Worm (Caenorhabditis elegans) whole organism, L4 larva: ENCODE measurements around the gene clec-218.

Experiments
- F44E2.7 ChIP-seq: fragments of 200-800 bp; sonication (Bioruptor generic); IDR thresholded peaks from 2 replicates; pipeline ENCODE4 v2.1.2; 2022; ENCODE audit warnings: missing genetic modification characterization, missing compliant biosample characterization
- Y105C5A.15 ChIP-seq: fragments of 200-800 bp; sonication (Bioruptor generic); IDR thresholded peaks from 2 replicates; pipeline ENCODE4 v1.3.6; 2022; ENCODE audit warnings: missing genetic modification characterization, missing compliant biosample characterization
- Y48G9A.11 ChIP-seq: fragments of 200-800 bp; sonication (Bioruptor generic); IDR thresholded peaks from 2 replicates; pipeline ENCODE4 v1.3.6; 2022; ENCODE audit warnings: missing genetic modification reagents, missing genetic modification characterization, missing compliant biosample characterization
- ZK546.5 ChIP-seq, 2 experiments: sonication (generic microtip); optimal IDR thresholded peaks; 2 replicates each; lab custom pipeline; 2017; ENCODE audit warnings: missing biosample characterization in 2 of 2, missing genetic modification characterization in 2 of 2
- aly-2 ChIP-seq: sonication (generic microtip); optimal IDR thresholded peaks from 2 replicates; lab custom pipeline; 2018; ENCODE audit warnings: missing biosample characterization, missing genetic modification characterization
- ama-1 ChIP-seq: fragments of 150-350 bp; optimal IDR thresholded peaks from 2 replicates; lab custom pipeline; 2014; ENCODE audit warnings: inconsistent platforms, mixed read lengths
- ceh-20 ChIP-seq: fragments of 200-800 bp; sonication (Bioruptor generic); IDR thresholded peaks from 2 replicates; pipeline ENCODE4 v1.3.6; 2022; ENCODE audit warnings: missing genetic modification reagents, missing genetic modification characterization, missing compliant biosample characterization
- daf-16 ChIP-seq, 3 experiments: sonication (generic microtip); optimal IDR thresholded peaks; 2 replicates each; lab custom pipeline; 2016 to 2017; ENCODE audit warnings: missing genetic modification characterization in 3 of 3, missing genetic modification reagents in 3 of 3, mild to moderate bottlenecking in 2 of 3, missing compliant biosample characterization in 2 of 3, missing biosample characterization in 1 of 3, moderate library complexity in 1 of 3
- daf-19 ChIP-seq: fragments of 200-800 bp; sonication (Bioruptor generic); conservative IDR thresholded peaks from 2 replicates; pipeline ENCODE4 v1.3.6; 2022; ENCODE audit warnings: missing genetic modification characterization, missing compliant biosample characterization
- dmd-6 ChIP-seq: fragments of 200-800 bp; sonication (Bioruptor generic); IDR thresholded peaks from 2 replicates; pipeline ENCODE4 v1.3.6; 2022; ENCODE audit warnings: missing genetic modification reagents, missing genetic modification characterization, missing compliant biosample characterization
- dmd-8 ChIP-seq: fragments of 200-800 bp; sonication (Bioruptor generic); IDR thresholded peaks from 2 replicates; pipeline ENCODE4 v1.3.6; 2022; ENCODE audit warnings: missing genetic modification characterization, missing compliant biosample characterization
- dve-1 ChIP-seq: sonication (generic microtip); optimal IDR thresholded peaks from 2 replicates; lab custom pipeline; 2017; ENCODE audit warnings: antibody characterized with exemption, mild to moderate bottlenecking, missing genetic modification characterization, missing compliant biosample characterization; ENCODE audit not compliant: insufficient read depth
- egl-27 ChIP-seq: sonication (generic microtip); optimal IDR thresholded peaks from 3 replicates; lab custom pipeline; 2017; ENCODE audit warnings: missing biosample characterization, missing genetic modification reagents, missing genetic modification characterization
- fkh-10 ChIP-seq: fragments of 150-350 bp; optimal IDR thresholded peaks from 2 replicates; lab custom pipeline; 2014; ENCODE audit warnings: missing biosample characterization, missing genetic modification reagents, missing genetic modification characterization
- hlh-11 ChIP-seq: fragments of 200-800 bp; sonication (Bioruptor generic); optimal IDR thresholded peaks from 2 replicates; lab custom pipeline; 2018; ENCODE audit warnings: mild to moderate bottlenecking, missing genetic modification characterization, missing compliant biosample characterization
- hlh-30 ChIP-seq: sonication (generic microtip); optimal IDR thresholded peaks from 2 replicates; lab custom pipeline; 2017; ENCODE audit warnings: antibody characterized with exemption, mild to moderate bottlenecking, missing genetic modification characterization, missing compliant biosample characterization; ENCODE audit not compliant: insufficient read depth
- hmg-1.1 ChIP-seq: fragments of 200-800 bp; sonication (Bioruptor generic); IDR thresholded peaks from 2 replicates; pipeline ENCODE4 v1.3.6; 2022; ENCODE audit warnings: missing genetic modification reagents, missing genetic modification characterization, missing compliant biosample characterization
- jun-1 ChIP-seq: fragments of 150-350 bp; optimal IDR thresholded peaks from 2 replicates; lab custom pipeline; 2014; ENCODE audit warnings: missing biosample characterization, missing genetic modification reagents, missing genetic modification characterization
- lim-7 ChIP-seq: fragments of 200-800 bp; sonication (Bioruptor generic); IDR thresholded peaks from 2 replicates; pipeline ENCODE4 v1.3.6; 2022; ENCODE audit warnings: missing genetic modification characterization, missing compliant biosample characterization
- lin-1 ChIP-seq: fragments of 200-800 bp; sonication (Bioruptor generic); IDR thresholded peaks from 2 replicates; pipeline ENCODE4 v1.3.6; 2022; ENCODE audit warnings: missing genetic modification reagents, missing genetic modification characterization, missing compliant biosample characterization
- lin-39 ChIP-seq: fragments of 150-350 bp; optimal IDR thresholded peaks from 2 replicates; lab custom pipeline; 2014; ENCODE audit warnings: missing biosample characterization, missing genetic modification reagents, missing genetic modification characterization
- lsy-2 ChIP-seq, 2 experiments: fragments of 150-350 bp in 1 of 2; sonication (generic microtip) in 1 of 2; optimal IDR thresholded peaks; 2 replicates each; lab custom pipeline; 2014 to 2017; ENCODE audit warnings: missing biosample characterization in 2 of 2, missing genetic modification characterization in 2 of 2
- mxl-3 ChIP-seq: fragments of 200-800 bp; sonication (Bioruptor generic); optimal IDR thresholded peaks from 2 replicates; lab custom pipeline; 2018; ENCODE audit warnings: mild to moderate bottlenecking, missing genetic modification characterization, missing compliant biosample characterization
- nhr-102 ChIP-seq: sonication (generic microtip); optimal IDR thresholded peaks from 2 replicates; lab custom pipeline; 2016; ENCODE audit warnings: mild to moderate bottlenecking, missing genetic modification characterization, moderate library complexity, missing compliant biosample characterization
- nhr-42 ChIP-seq: fragments of 200-800 bp; sonication (Bioruptor generic); IDR thresholded peaks from 2 replicates; pipeline ENCODE4 v1.3.6; 2022; ENCODE audit warnings: missing genetic modification characterization, missing compliant biosample characterization
- nhr-77 ChIP-seq: fragments of 150-350 bp; optimal IDR thresholded peaks from 2 replicates; lab custom pipeline; 2014; ENCODE audit warnings: missing biosample characterization, missing genetic modification characterization
- pha-4 ChIP-seq, 2 experiments: fragments of 150-350 bp in 1 of 2; fragments of 200-800 bp in 1 of 2; sonication (Bioruptor generic) in 1 of 2; IDR thresholded peaks in 1 of 2; optimal IDR thresholded peaks in 1 of 2; 2 replicates each; pipeline versions ENCODE4 v1.3.6 to Lab custom; 2014 to 2022; ENCODE audit warnings: missing genetic modification characterization in 2 of 2, missing genetic modification reagents in 2 of 2, missing biosample characterization in 1 of 2, missing compliant biosample characterization in 1 of 2
- php-3 ChIP-seq: fragments of 200-800 bp; sonication (Bioruptor generic); IDR thresholded peaks from 2 replicates; pipeline ENCODE4 v1.3.6; 2022; ENCODE audit warnings: missing genetic modification reagents, missing genetic modification characterization, missing compliant biosample characterization
- pqm-1 ChIP-seq: sonication (generic microtip); optimal IDR thresholded peaks from 2 replicates; lab custom pipeline; 2017; ENCODE audit warnings: missing biosample characterization, missing genetic modification characterization
- set-16 ChIP-seq: fragments of 200-800 bp; sonication (Bioruptor generic); IDR thresholded peaks from 2 replicates; pipeline ENCODE4 v1.3.6; 2022; ENCODE audit warnings: missing genetic modification reagents, missing genetic modification characterization, missing compliant biosample characterization
- spr-1 ChIP-seq: sonication (generic microtip); optimal IDR thresholded peaks from 2 replicates; lab custom pipeline; 2016; ENCODE audit warnings: mild to moderate bottlenecking, missing genetic modification characterization, missing compliant biosample characterization
- tag-97 ChIP-seq: fragments of 200-800 bp; sonication (Bioruptor generic); IDR thresholded peaks from 2 replicates; pipeline ENCODE4 v1.3.6; 2022; ENCODE audit warnings: missing genetic modification characterization, missing compliant biosample characterization
- unc-62 ChIP-seq, 3 experiments: fragments of 150-350 bp in 1 of 3; sonication (generic microtip); optimal IDR thresholded peaks in 2 of 3; peaks in 1 of 3; 1 replicate in 1 of 3; 2 replicates in 2 of 3; lab custom pipeline; 2014 to 2017; ENCODE audit warnings: missing biosample characterization in 3 of 3, missing genetic modification characterization in 3 of 3, missing genetic modification reagents in 3 of 3, missing genotype in 1 of 3
- vab-7 ChIP-seq: fragments of 200-800 bp; sonication (Bioruptor generic); IDR thresholded peaks from 2 replicates; pipeline ENCODE4 v1.3.6; 2022; ENCODE audit warnings: missing genetic modification reagents, missing genetic modification characterization, missing compliant biosample characterization

The clec-218 gene

ce11 chrV:8307681-8308080 is at the start of gene clec-218:
Gene clec-218, plus strand, starts transcription at chrV:8307942.
- peak; percentile 10 for TF ChIP-seq pqm-1 (tag; lab: Kevin White, UChicago)
- TF ChIP-seq nhr-77 (tag; lab: Kevin White, UChicago) = no peak
- TF ChIP-seq daf-19 (GFP tag; lab: Robert Waterston, UW) = no peak
- 0 out of 2 replicates have a peak, but pooled peaks have one; percentile 11 for TF ChIP-seq pha-4 (GFP tag; IDR thresholded peaks at IDR 0.05; lab: Robert Waterston, UW)
- TF ChIP-seq pha-4 (tag; optimal IDR thresholded peaks at IDR 0.05; lab: Kevin White, UChicago) = no peak
- TF ChIP-seq dmd-6 (GFP tag; lab: Robert Waterston, UW) = peak; percentile 72
- peak; percentile 46 for TF ChIP-seq dve-1 (tag; lab: Kevin White, UChicago)
- no peak for TF ChIP-seq daf-16 (GFP tag; optimal IDR thresholded peaks at IDR 0.05; lab: Kevin White, UChicago)
- peak; percentile 35 for TF ChIP-seq daf-16 (tag; optimal IDR thresholded peaks at IDR 0.05; lab: Kevin White, UChicago)

ce11 chrV:8259016-8259415 is 48.7 kb upstream of the clec-218 start, which contains the start of gene C16D9.1:
Gene C16D9.1, plus strand, starts transcription at chrV:8259316.
- no peak for TF ChIP-seq pqm-1 (tag; lab: Kevin White, UChicago)
- TF ChIP-seq lim-7 (GFP tag; lab: Robert Waterston, UW) = no peak
- TF ChIP-seq spr-1 (tag; lab: Kevin White, UChicago) = no peak
- TF ChIP-seq ceh-20 (GFP tag; lab: Robert Waterston, UW) = no peak
- TF ChIP-seq dmd-6 (GFP tag; lab: Robert Waterston, UW) = no peak
- TF ChIP-seq hlh-30 (tag; lab: Kevin White, UChicago) = no peak
- no peak for TF ChIP-seq mxl-3 (GFP tag; lab: Kevin White, UChicago)
- TF ChIP-seq F44E2.7 (GFP tag; lab: Robert Waterston, UW) = no peak
- no peak for TF ChIP-seq unc-62 (GFP tag; optimal IDR thresholded peaks at IDR 0.05 in 1 of 2; lab: Kevin White, UChicago)
- no peak for TF ChIP-seq unc-62 (tag; optimal IDR thresholded peaks at IDR 0.05; lab: Kevin White, UChicago)
- no peak for TF ChIP-seq Y105C5A.15
- TF ChIP-seq aly-2 (tag; lab: Kevin White, UChicago) = no peak
- no peak for TF ChIP-seq nhr-102 (tag; lab: Kevin White, UChicago)

- TF ChIP-seq lin-1 = no peak
- no peak for TF ChIP-seq F44E2.7 (GFP tag; lab: Robert Waterston, UW)
- peak in 1 of 2 experiments; percentile 94 for TF ChIP-seq unc-62 (GFP tag; optimal IDR thresholded peaks at IDR 0.05 in 1 of 2; lab: Kevin White, UChicago)
- TF ChIP-seq unc-62 (tag; optimal IDR thresholded peaks at IDR 0.05; lab: Kevin White, UChicago) = no peak
- TF ChIP-seq egl-27 (tag; lab: Kevin White, UChicago) = no peak
- TF ChIP-seq tag-97 (GFP tag; lab: Robert Waterston, UW) = no peak
- TF ChIP-seq dmd-8 = no peak
- TF ChIP-seq hmg-1.1 (GFP tag; lab: Robert Waterston, UW) = no peak
- TF ChIP-seq fkh-10 (GFP tag; lab: Kevin White, UChicago) = no peak
These were observed 45.5 kb upstream of the clec-218 start for ce11 chrV:8262212-8262611.

DNA sequence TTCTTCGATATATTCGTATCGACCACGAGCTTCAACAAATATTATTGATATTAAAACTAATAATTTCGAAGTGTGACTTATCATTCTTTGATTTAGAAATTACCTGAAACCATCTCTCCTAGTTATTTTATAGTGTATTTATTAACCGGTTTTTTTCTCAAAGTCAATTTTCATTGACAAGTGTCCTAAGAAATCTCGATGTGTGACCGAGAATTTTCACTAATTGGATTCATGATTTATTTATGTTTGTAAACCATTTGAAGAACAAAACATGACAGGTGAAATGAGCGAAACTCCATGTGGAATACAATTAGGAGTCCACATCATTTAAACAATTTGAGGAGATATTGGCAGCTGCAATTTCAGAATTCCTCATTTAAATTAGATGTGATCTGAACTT is 44.3 kb upstream of the clec-218 start, which contains the start of gene C16D9.8:
C16D9.8 (minus strand) TSS at position 101 of the 400 bp plus-strand sequence.
- TF ChIP-seq hmg-1.1 (GFP tag; lab: Robert Waterston, UW) = no peak
- no peak for TF ChIP-seq jun-1
- no peak for TF ChIP-seq fkh-10 (GFP tag; lab: Kevin White, UChicago)
- TF ChIP-seq, all 104 proteins: peak for 0

ce11 chrV:8263941-8264340 is 43.8 kb upstream of the clec-218 start, which contains the start of gene C16D9.9:
Gene C16D9.9, plus strand, starts transcription at chrV:8264241.
- no peak for TF ChIP-seq ZK546.5 (tag; optimal IDR thresholded peaks at IDR 0.05; lab: Kevin White, UChicago)
- no peak for TF ChIP-seq php-3
- TF ChIP-seq lin-1 = no peak
- TF ChIP-seq vab-7 (GFP tag; lab: Robert Waterston, UW) = no peak
- TF ChIP-seq set-16 (GFP tag; lab: Robert Waterston, UW) = no peak
- no peak for TF ChIP-seq hlh-11 (tag; lab: Kevin White, UChicago)
- TF ChIP-seq ama-1 = no peak
- no peak for TF ChIP-seq lin-39
- no peak for TF ChIP-seq lsy-2 (tag; optimal IDR thresholded peaks at IDR 0.05; lab: Kevin White, UChicago)
- TF ChIP-seq jun-1 = no peak
- no peak for TF ChIP-seq Y48G9A.11 (GFP tag; lab: Robert Waterston, UW)
- TF ChIP-seq daf-19 (GFP tag; lab: Robert Waterston, UW) = no peak
- no peak for TF ChIP-seq nhr-42 (GFP tag; lab: Robert Waterston, UW)
